Worm (Caenorhabditis elegans) whole organism, young adult: ENCODE results near the gene T27E7.1.

ENCODE experiments used
- K11D2.4 ChIP-seq: fragments of 200-800 bp; sonication (Bioruptor generic); IDR thresholded peaks from 2 replicates; pipeline ENCODE4 v1.3.6; 2022; ENCODE audit warnings: missing genetic modification reagents, missing genetic modification characterization, missing compliant biosample characterization
- atf-7 ChIP-seq: sonication (generic microtip); optimal IDR thresholded peaks from 2 replicates; lab custom pipeline; 2017; ENCODE audit warnings: mild to moderate bottlenecking, missing genetic modification characterization, missing compliant biosample characterization
- him-1 ChIP-seq: sonication (generic microtip); optimal IDR thresholded peaks from 2 replicates; lab custom pipeline; 2016; ENCODE audit warnings: missing genotype, missing genetic modification reagents, missing genetic modification characterization, missing compliant biosample characterization
- pbrm-1 ChIP-seq: fragments of 200-800 bp; sonication (Bioruptor generic); IDR thresholded peaks from 2 replicates; pipeline ENCODE4 v1.3.6; 2022; ENCODE audit warnings: missing genetic modification reagents, missing genetic modification characterization, missing compliant biosample characterization

DNA sequence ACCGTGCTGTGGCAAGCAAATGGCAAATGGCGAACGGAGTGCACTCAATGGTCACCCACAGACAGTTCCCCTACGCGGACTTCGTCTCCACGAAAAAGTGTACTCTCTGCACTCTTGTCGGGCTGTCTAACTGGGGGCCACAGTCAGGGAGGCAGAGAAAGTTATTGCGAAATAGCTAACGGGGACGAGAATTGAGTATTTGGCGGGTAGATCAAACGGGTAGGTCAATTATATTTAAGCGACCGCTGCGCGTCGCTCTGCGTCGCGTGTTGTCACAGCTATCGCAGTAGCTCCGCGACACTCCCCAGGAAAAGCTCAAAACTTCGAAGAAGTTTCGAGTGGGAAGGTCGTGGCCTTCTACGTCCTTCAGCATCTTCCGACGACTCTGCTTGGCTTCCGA lies 12.8 kb downstream of the T27E7.1 start:
- TF ChIP-seq him-1 (tag; lab: Kevin White, UChicago) (no peak), atf-7 (no peak), K11D2.4 (GFP tag; lab: Robert Waterston, UW) (no peak), pbrm-1 (GFP tag; lab: Robert Waterston, UW) (no peak)
